Worm (Caenorhabditis elegans) whole organism, L2 larva: Measurements from ENCODE around the gene W02B3.3.
A peak's percentile ranks its signal among the peaks of the same experiment; 100 is the strongest.

Experiments used
- blmp-1 ChIP-seq: sonication (generic microtip); optimal IDR thresholded peaks from 2 replicates; lab custom pipeline; 2017; ENCODE audit warnings: missing genetic modification characterization, mild to moderate bottlenecking, missing compliant biosample characterization, antibody characterized with exemption, moderate library complexity; ENCODE audit not compliant: insufficient read depth
- egl-27 ChIP-seq: sonication (generic microtip); optimal IDR thresholded peaks from 3 replicates; lab custom pipeline; 2017; ENCODE audit warnings: missing biosample characterization, missing genetic modification reagents, missing genetic modification characterization
- elt-3 ChIP-seq: sonication (generic microtip); optimal IDR thresholded peaks from 2 replicates; lab custom pipeline; 2017; ENCODE audit warnings: missing biosample characterization, missing genetic modification characterization
- fos-1 ChIP-seq: fragments of 150-350 bp; optimal IDR thresholded peaks from 2 replicates; lab custom pipeline; 2014; ENCODE audit warnings: missing biosample characterization, missing genetic modification characterization
- lin-39 ChIP-seq: fragments of 150-350 bp; optimal IDR thresholded peaks from 2 replicates; lab custom pipeline; 2014; ENCODE audit warnings: missing biosample characterization, missing genetic modification reagents, missing genetic modification characterization
- mdl-1 ChIP-seq, 2 experiments: fragments of 150-350 bp in 1 of 2; sonication (generic microtip) in 1 of 2; optimal IDR thresholded peaks; 2 replicates each; lab custom pipeline; 2017; ENCODE audit warnings: missing biosample characterization in 2 of 2, missing genetic modification characterization in 2 of 2
- nhr-11 ChIP-seq: fragments of 150-350 bp; optimal IDR thresholded peaks from 2 replicates; lab custom pipeline; 2014; ENCODE audit warnings: missing biosample characterization, missing genetic modification characterization
- nhr-12 ChIP-seq: fragments of 150-350 bp; optimal IDR thresholded peaks from 2 replicates; lab custom pipeline; 2014; ENCODE audit warnings: missing biosample characterization, missing genetic modification characterization
- peb-1 ChIP-seq: fragments of 150-350 bp; optimal IDR thresholded peaks from 2 replicates; lab custom pipeline; 2014; ENCODE audit warnings: missing biosample characterization, missing genetic modification characterization
- unc-62 ChIP-seq: fragments of 150-350 bp; optimal IDR thresholded peaks from 2 replicates; lab custom pipeline; 2014; ENCODE audit warnings: missing biosample characterization, missing genetic modification reagents, missing genetic modification characterization

ce11 chrIII:620204-620718, 48.0 kb downstream of the W02B3.3 start, which contains the start of gene T19C3.4:
- peak; percentile 20 for TF ChIP-seq fos-1 (tag; lab: Kevin White, UChicago)
- TF ChIP-seq egl-27 (tag; lab: Kevin White, UChicago): no peak
- TF ChIP-seq lin-39: no peak
- TF ChIP-seq elt-3 (tag; lab: Kevin White, UChicago): no peak
- no peak for TF ChIP-seq mdl-1 (tag; optimal IDR thresholded peaks at IDR 0.05; lab: Kevin White, UChicago)
- no peak for TF ChIP-seq unc-62
- no peak for TF ChIP-seq peb-1 (tag; lab: Kevin White, UChicago)
- TF ChIP-seq nhr-12 (tag; lab: Kevin White, UChicago): no peak
- TF ChIP-seq blmp-1 (tag; lab: Kevin White, UChicago): no peak
- no peak for TF ChIP-seq nhr-11
